Worm (Caenorhabditis elegans): ENCODE measurements around the gene C07A12.18.

C07A12.18 gene

DNA sequence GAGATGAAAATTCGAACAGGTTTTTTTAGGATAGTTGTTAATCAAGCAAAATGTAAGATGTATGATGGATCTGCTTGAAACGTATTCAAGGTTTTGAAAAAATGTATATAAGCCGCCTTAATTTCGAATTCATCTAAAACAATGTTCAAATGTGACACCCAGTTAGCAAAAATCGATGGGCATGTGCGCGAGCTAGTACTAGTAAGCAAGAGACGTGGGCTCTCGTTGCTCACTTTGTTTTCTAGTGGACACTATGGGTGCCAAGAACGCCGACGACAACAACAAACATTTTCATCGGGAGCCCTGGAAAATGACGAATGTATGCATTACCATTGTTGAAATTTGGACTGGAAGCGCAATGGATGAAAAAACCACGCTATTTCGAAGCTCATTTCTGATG is 28.5 kb downstream of the C07A12.18 start:
- TF ChIP-seq unc-62 (GFP tag; optimal IDR thresholded peaks at IDR 0.05) = no peak

DNA sequence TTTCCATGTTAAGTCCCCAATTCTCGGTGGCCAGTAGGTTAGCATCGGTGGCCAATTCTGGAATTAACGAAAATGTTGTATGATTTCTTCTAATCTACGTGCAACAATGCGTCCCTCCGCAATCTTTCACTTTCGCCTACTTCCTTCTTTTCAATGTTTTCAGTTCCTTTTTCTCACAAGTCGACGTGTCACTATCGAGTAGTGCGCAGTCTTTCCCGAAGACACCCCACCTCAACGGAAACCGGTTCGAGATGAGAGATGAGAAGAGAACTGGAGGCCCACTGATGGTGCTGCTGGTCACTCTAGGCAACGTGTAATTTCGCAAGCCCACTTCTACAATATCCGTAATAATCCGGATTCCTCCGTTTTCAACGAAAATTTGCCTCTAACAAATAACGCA is 29.7 kb downstream of the C07A12.18 start:
- TF ChIP-seq unc-62 (GFP tag; optimal IDR thresholded peaks at IDR 0.05) = no peak

DNA sequence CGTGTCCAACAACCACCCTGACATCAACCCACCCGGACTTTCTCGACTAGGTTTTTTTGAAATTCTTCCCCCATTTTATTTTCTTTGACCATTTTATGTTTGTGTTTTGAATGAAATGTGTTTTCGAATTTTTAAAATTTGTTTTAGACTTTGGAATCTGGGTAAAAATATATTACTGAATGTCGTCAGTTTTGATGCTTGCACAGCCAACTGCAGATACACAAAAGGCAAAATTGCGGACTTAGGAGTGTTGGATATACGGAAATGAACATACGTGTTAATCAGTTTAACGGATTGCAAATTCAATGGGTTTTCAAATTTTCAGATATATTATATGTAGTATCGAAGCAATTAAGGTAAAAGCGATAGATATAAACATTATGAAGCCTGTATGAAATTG is 32.9 kb downstream of the C07A12.18 start:
- no peak for TF ChIP-seq unc-62 (GFP tag; optimal IDR thresholded peaks at IDR 0.05)

DNA sequence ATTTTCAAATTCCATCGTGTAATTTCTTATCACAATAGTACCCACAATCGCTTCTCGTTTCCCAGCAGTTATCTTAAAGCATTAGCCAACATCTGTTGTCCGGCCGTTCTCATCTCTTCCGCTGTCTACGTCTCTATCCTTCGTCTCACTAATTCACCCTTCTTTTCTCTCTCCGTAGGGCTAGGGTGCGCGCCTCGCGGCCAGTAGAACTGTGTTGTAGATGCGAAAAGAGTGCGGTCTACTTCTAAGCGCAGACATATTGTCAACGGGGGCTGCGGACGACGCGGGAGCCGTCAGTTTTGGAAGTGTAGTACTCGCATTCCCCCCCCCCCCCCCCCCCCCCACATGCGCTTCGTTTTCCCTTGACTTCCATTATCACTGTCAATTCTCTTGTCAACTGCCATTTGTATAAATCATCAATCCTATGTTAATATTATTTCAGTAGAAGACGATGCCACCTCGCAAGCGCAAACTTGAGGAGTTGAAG is 36.0 kb downstream of the C07A12.18 start, which contains the start of gene spr-3:
Gene spr-3 (plus strand): TSS at position 437 of the 487 bp plus-strand sequence.
- TF ChIP-seq unc-62 (GFP tag; optimal IDR thresholded peaks at IDR 0.05) = no peak

DNA sequence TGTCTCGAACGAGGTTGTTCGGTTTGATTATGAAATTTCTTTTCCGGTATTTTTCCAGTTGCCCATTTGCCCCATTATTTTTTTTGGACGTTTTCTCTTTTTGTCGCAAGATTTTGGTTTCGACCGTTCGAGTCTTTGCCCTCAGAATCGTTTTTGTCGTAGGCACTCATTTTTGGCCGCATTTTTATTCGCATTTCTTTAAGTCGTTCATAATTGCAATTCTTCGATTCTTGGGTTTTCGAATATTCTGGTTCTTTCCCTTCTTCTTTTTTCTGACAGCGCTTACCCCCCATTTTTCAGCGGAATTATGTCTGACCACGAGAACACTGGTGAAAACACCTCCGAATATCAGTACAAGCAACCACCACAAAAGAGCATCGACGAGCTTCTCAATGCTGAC is 41.5 kb downstream of the C07A12.18 start, which contains the start of gene rhi-1:
Gene rhi-1 (plus strand): TSS at position 301 of the 400 bp plus-strand sequence.
- TF ChIP-seq unc-62 (GFP tag; optimal IDR thresholded peaks at IDR 0.05) = no peak

ce11 chrX:4507122-4507681 is 42.5 kb downstream of the C07A12.18 start:
- TF ChIP-seq unc-62 (GFP tag; optimal IDR thresholded peaks at IDR 0.05) = no peak

DNA sequence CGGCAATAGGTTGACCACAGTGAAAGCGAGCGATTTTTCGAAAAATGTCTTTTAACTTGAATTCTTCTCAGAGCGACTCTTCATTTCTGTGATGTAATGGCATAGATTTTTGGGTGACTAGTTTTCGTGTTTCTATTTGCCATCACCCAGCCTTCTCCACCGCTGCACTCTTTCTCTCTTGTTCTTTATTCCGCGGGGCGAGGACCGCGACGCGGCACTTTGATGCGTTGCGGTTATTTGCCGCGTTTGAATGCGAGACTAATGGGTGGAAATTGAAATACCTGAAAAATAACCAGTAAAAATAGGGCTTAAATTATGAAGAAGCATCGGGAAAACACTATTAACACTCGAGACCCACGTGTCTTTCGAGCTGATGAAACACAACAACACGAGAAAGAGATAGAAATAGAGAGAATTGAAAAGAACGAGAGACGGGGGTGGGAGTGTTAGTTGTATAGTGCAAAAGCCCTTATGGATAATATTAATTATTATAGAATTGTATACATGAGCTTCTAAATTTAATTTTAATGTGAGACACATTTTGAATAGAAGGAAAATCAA is 45.5 kb downstream of the C07A12.18 start, which contains the start of gene dgk-2:
Gene dgk-2 (minus strand): TSS at position 281 of the 561 bp plus-strand sequence.
- TF ChIP-seq unc-62 (GFP tag; optimal IDR thresholded peaks at IDR 0.05) = no peak

DNA sequence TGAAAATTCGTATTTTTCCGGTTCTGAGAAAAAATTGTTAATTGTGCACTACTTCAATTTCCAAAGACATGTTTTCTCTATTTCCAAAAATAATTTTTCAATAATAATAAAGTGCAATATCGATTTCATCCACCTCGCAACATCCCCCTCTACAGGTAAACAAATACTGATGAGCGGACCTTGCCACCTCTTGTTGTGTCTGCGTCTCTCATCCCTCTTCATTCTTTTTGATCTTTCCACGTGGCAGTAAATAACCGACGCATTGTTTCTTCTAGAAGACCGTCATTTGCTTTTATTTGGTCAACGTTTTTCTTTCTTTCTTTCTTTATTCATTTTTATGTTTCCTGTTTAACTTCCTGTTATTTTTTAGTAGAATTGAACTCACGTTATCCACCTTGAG is 46.4 kb downstream of the C07A12.18 start:
- TF ChIP-seq unc-62 (GFP tag; optimal IDR thresholded peaks at IDR 0.05) = no peak

- TF ChIP-seq unc-62 (GFP tag; optimal IDR thresholded peaks at IDR 0.05) = no peak
Observed at ce11 chrX:4502039-4502438, 47.7 kb downstream of the C07A12.18 start.

ce11 chrX:4500499-4500898 is 49.2 kb downstream of the C07A12.18 start:
- no peak for TF ChIP-seq unc-62 (GFP tag; optimal IDR thresholded peaks at IDR 0.05)

- TF ChIP-seq unc-62 (GFP tag; optimal IDR thresholded peaks at IDR 0.05) = no peak
Observed at ce11 chrX:4498478-4498877, 51.2 kb downstream of the C07A12.18 start.

ce11 chrX:4498078-4498477 is 51.6 kb downstream of the C07A12.18 start:
- no peak for TF ChIP-seq unc-62 (GFP tag; optimal IDR thresholded peaks at IDR 0.05)

ce11 chrX:4495814-4496567 is 53.7 kb downstream of the C07A12.18 start:
- TF ChIP-seq unc-62 (GFP tag; optimal IDR thresholded peaks at IDR 0.05) = no peak
